Fruit fly (Drosophila melanogaster) whole organism, embryonic: Measurements from ENCODE around the gene Pfas.
A peak's percentile ranks its signal among the peaks of the same experiment; 100 is the strongest.

Experiments
- Ada2b ChIP-seq: fragments of 200-800 bp; sonication (Bioruptor generic); IDR thresholded peaks from 2 replicates; pipeline ENCODE4 v1.3.6; 2022; ENCODE audit warnings: missing biosample characterization, missing genetic modification characterization
- Bgb ChIP-seq: fragments of 200-800 bp; sonication (Bioruptor generic); IDR thresholded peaks from 2 replicates; pipeline ENCODE4 v1.3.6; 2022; ENCODE audit warnings: missing biosample characterization, missing genetic modification characterization; ENCODE audit not compliant: partially characterized antibody
- Bteb2 ChIP-seq: fragments of 200-800 bp; sonication (Bioruptor generic); optimal IDR thresholded peaks from 2 replicates; lab custom pipeline; 2016; ENCODE audit warnings: missing biosample characterization, missing genetic modification characterization
- CG10274 ChIP-seq: fragments of 200-800 bp; sonication (Bioruptor generic); optimal IDR thresholded peaks from 3 replicates; lab custom pipeline; 2017; ENCODE audit warnings: missing biosample characterization, mild to moderate bottlenecking, missing genetic modification characterization
- CG12219 ChIP-seq: fragments of 200-800 bp; sonication (Bioruptor generic); optimal IDR thresholded peaks from 3 replicates; lab custom pipeline; 2018; ENCODE audit warnings: missing biosample characterization, mild to moderate bottlenecking, missing genetic modification characterization
- CG13424 ChIP-seq: fragments of 200-800 bp; sonication (Bioruptor generic); optimal IDR thresholded peaks from 2 replicates; lab custom pipeline; 2019; ENCODE audit warnings: missing biosample characterization, mild to moderate bottlenecking, missing genetic modification characterization, moderate library complexity
- CG17186 ChIP-seq: fragments of 200-800 bp; sonication (Bioruptor generic); optimal IDR thresholded peaks from 3 replicates; lab custom pipeline; 2017; ENCODE audit warnings: missing biosample characterization, missing genetic modification reagents, missing genetic modification characterization
- CG17361 ChIP-seq: fragments of 200-800 bp; sonication (Bioruptor generic); IDR thresholded peaks from 3 replicates; pipeline ENCODE4 v1.3.6; 2022; ENCODE audit warnings: missing biosample characterization, missing genetic modification characterization
- CG17912 ChIP-seq: fragments of 200-800 bp; sonication (Bioruptor generic); optimal IDR thresholded peaks from 2 replicates; lab custom pipeline; 2018; ENCODE audit warnings: missing biosample characterization, mild to moderate bottlenecking, missing genetic modification characterization
- CG18619 ChIP-seq: fragments of 200-800 bp; sonication (Bioruptor generic); optimal IDR thresholded peaks from 3 replicates; lab custom pipeline; 2017; ENCODE audit warnings: missing biosample characterization, mild to moderate bottlenecking, missing genetic modification characterization
- CG2678 ChIP-seq: fragments of 200-800 bp; sonication (Bioruptor generic); optimal IDR thresholded peaks from 3 replicates; lab custom pipeline; 2019; ENCODE audit warnings: missing biosample characterization, mild to moderate bottlenecking, missing genetic modification characterization, moderate library complexity
- CG2712 ChIP-seq: fragments of 200-800 bp; optimal IDR thresholded peaks from 3 replicates; lab custom pipeline; 2019; ENCODE audit warnings: missing biosample characterization, mild to moderate bottlenecking, missing genetic modification characterization, moderate library complexity
- CG2889 ChIP-seq: fragments of 200-800 bp; sonication (Bioruptor generic); IDR thresholded peaks from 3 replicates; pipeline ENCODE4 v1.3.6; 2022; ENCODE audit warnings: missing biosample characterization, missing genetic modification characterization
- CG31441 ChIP-seq: fragments of 200-800 bp; sonication (Bioruptor generic); IDR thresholded peaks from 2 replicates; pipeline ENCODE4 v1.3.6; 2022; ENCODE audit warnings: missing biosample characterization, missing genetic modification characterization
- CG4424 ChIP-seq: fragments of 200-800 bp; sonication (Bioruptor generic); optimal IDR thresholded peaks from 3 replicates; lab custom pipeline; 2016; ENCODE audit warnings: missing biosample characterization, missing genetic modification characterization
- CG6683 ChIP-seq: fragments of 200-800 bp; sonication (Bioruptor generic); optimal IDR thresholded peaks from 2 replicates; lab custom pipeline; 2017; ENCODE audit warnings: missing biosample characterization, mild to moderate bottlenecking, missing genetic modification characterization, missing genetic modification reagents
- CG7786 ChIP-seq: fragments of 200-800 bp; sonication (Bioruptor generic); optimal IDR thresholded peaks from 2 replicates; lab custom pipeline; 2016; ENCODE audit warnings: missing biosample characterization, missing genetic modification characterization
- D19B ChIP-seq: fragments of 200-800 bp; sonication (Bioruptor generic); optimal IDR thresholded peaks from 2 replicates; lab custom pipeline; 2017; ENCODE audit warnings: missing biosample characterization, mild to moderate bottlenecking, missing genetic modification characterization
- Dip3 ChIP-seq: fragments of 200-800 bp; sonication (Bioruptor generic); optimal IDR thresholded peaks from 3 replicates; lab custom pipeline; 2016; ENCODE audit warnings: missing biosample characterization, missing genetic modification characterization
- E2f2 ChIP-seq: fragments of 200-800 bp; sonication (Bioruptor generic); IDR thresholded peaks from 2 replicates; pipeline ENCODE4 v1.3.6; 2022; ENCODE audit warnings: missing biosample characterization, missing genetic modification characterization
- Fer1 ChIP-seq: fragments of 200-800 bp; sonication (Bioruptor generic); optimal IDR thresholded peaks from 2 replicates; lab custom pipeline; 2017; ENCODE audit warnings: missing biosample characterization, mild to moderate bottlenecking, missing genetic modification characterization
- GATAe ChIP-seq: fragments of 200-800 bp; sonication (Bioruptor generic); conservative IDR thresholded peaks from 2 replicates; pipeline ENCODE4 v1.3.6; 2022; ENCODE audit warnings: missing biosample characterization, missing genetic modification characterization
- Gsc ChIP-seq: fragments of 200-800 bp; sonication (Bioruptor generic); IDR thresholded peaks from 2 replicates; pipeline ENCODE4 v1.3.6; 2022; ENCODE audit warnings: missing biosample characterization, missing genetic modification characterization
- Gug ChIP-seq: fragments of 200-800 bp; sonication (Bioruptor generic); IDR thresholded peaks from 4 replicates; pipeline ENCODE4 v1.3.6; 2022; ENCODE audit warnings: missing biosample characterization, missing genetic modification characterization
- H15 ChIP-seq: fragments of 200-800 bp; sonication (Bioruptor generic); IDR thresholded peaks from 3 replicates; pipeline ENCODE4 v1.3.6; 2022; ENCODE audit warnings: missing biosample characterization, missing genetic modification characterization
- HLH4C ChIP-seq: fragments of 200-800 bp; sonication (Bioruptor generic); IDR thresholded peaks from 3 replicates; pipeline ENCODE4 v1.3.6; 2022; ENCODE audit warnings: missing biosample characterization, missing genetic modification characterization; ENCODE audit not compliant: partially characterized antibody
- Hr51 ChIP-seq, 2 experiments: fragments of 200-800 bp; sonication (Bioruptor generic); optimal IDR thresholded peaks; 2 replicates in 1 of 2; 3 replicates in 1 of 2; lab custom pipeline; 2016 to 2018; ENCODE audit warnings: missing biosample characterization in 2 of 2, missing genetic modification characterization in 2 of 2, mild to moderate bottlenecking in 1 of 2, moderate library complexity in 1 of 2
- Jarid2 ChIP-seq: fragments of 200-800 bp; sonication (Bioruptor generic); optimal IDR thresholded peaks from 3 replicates; lab custom pipeline; 2017; ENCODE audit warnings: mild to moderate bottlenecking, missing biosample characterization, missing genetic modification reagents, missing genetic modification characterization
- Lhr ChIP-seq: fragments of 200-800 bp; sonication (Bioruptor generic); optimal IDR thresholded peaks from 3 replicates; lab custom pipeline; 2017; ENCODE audit warnings: mild to moderate bottlenecking, missing biosample characterization, missing genetic modification reagents, missing genetic modification characterization
- Mrtf ChIP-seq: fragments of 200-800 bp; sonication (Bioruptor generic); IDR thresholded peaks from 3 replicates; pipeline ENCODE4 v1.3.6; 2022; ENCODE audit warnings: missing biosample characterization, missing genetic modification characterization
- NC2β ChIP-seq: fragments of 200-800 bp; sonication (Bioruptor generic); optimal IDR thresholded peaks from 2 replicates; lab custom pipeline; 2016; ENCODE audit warnings: missing biosample characterization, missing genetic modification characterization
- NK7.1 ChIP-seq: fragments of 200-800 bp; sonication (Bioruptor generic); optimal IDR thresholded peaks from 3 replicates; lab custom pipeline; 2016; ENCODE audit warnings: missing biosample characterization, missing genetic modification characterization
- Nf-YA ChIP-seq: fragments of 200-800 bp; sonication (Bioruptor generic); IDR thresholded peaks from 2 replicates; pipeline ENCODE4 v1.3.6; 2022; ENCODE audit warnings: missing biosample characterization, missing genetic modification characterization
- Poxn ChIP-seq: fragments of 200-800 bp; sonication (Bioruptor generic); IDR thresholded peaks from 2 replicates; pipeline ENCODE4 v1.3.6; 2022; ENCODE audit warnings: missing biosample characterization, missing genetic modification characterization
- Sin3A ChIP-seq: fragments of >200 bp; optimal IDR thresholded peaks from 2 replicates; lab custom pipeline; 2018
- YL-1 ChIP-seq: fragments of 200-800 bp; sonication (Bioruptor generic); optimal IDR thresholded peaks from 3 replicates; lab custom pipeline; 2017; ENCODE audit warnings: missing biosample characterization, mild to moderate bottlenecking, missing genetic modification characterization
- abd-A ChIP-seq: fragments of 200-800 bp; sonication (Bioruptor generic); optimal IDR thresholded peaks from 3 replicates; lab custom pipeline; 2019; ENCODE audit warnings: missing biosample characterization, mild to moderate bottlenecking, missing genetic modification characterization, moderate library complexity
- cas ChIP-seq: fragments of 200-800 bp; sonication (Bioruptor generic); IDR thresholded peaks from 2 replicates; pipeline ENCODE4 v1.3.6; 2022; ENCODE audit warnings: missing biosample characterization, missing genetic modification characterization
- ems ChIP-seq: fragments of 200-800 bp; sonication (Bioruptor generic); optimal IDR thresholded peaks from 3 replicates; lab custom pipeline; 2016; ENCODE audit warnings: missing biosample characterization, missing genetic modification characterization
- fu2 ChIP-seq: fragments of 200-800 bp; sonication (Bioruptor generic); optimal IDR thresholded peaks from 2 replicates; lab custom pipeline; 2016; ENCODE audit warnings: missing biosample characterization, missing genetic modification characterization
- inv ChIP-seq: fragments of 200-800 bp; sonication (Bioruptor generic); IDR thresholded peaks from 2 replicates; pipeline ENCODE4 v1.3.6; 2022; ENCODE audit warnings: missing biosample characterization, missing genetic modification characterization; ENCODE audit not compliant: partially characterized antibody
- nau ChIP-seq: fragments of 200-800 bp; sonication (Bioruptor generic); optimal IDR thresholded peaks from 3 replicates; lab custom pipeline; 2017; ENCODE audit warnings: missing biosample characterization, mild to moderate bottlenecking, missing genetic modification characterization, missing genetic modification reagents
- onecut ChIP-seq: fragments of 200-800 bp; sonication (Bioruptor generic); IDR thresholded peaks from 2 replicates; pipeline ENCODE4 v1.3.6; 2022; ENCODE audit warnings: missing biosample characterization, missing genetic modification characterization
- otp ChIP-seq: fragments of 200-800 bp; sonication (Bioruptor generic); IDR thresholded peaks from 3 replicates; pipeline ENCODE4, ENCODE4 v1.3.6; 2022; ENCODE audit warnings: missing biosample characterization, missing genetic modification characterization
- pfk ChIP-seq: fragments of 200-800 bp; sonication (Bioruptor generic); optimal IDR thresholded peaks from 2 replicates; lab custom pipeline; 2018; ENCODE audit warnings: missing biosample characterization, mild to moderate bottlenecking, missing genetic modification characterization, moderate library complexity
- ro ChIP-seq: fragments of 200-800 bp; sonication (Bioruptor generic); IDR thresholded peaks from 2 replicates; pipeline ENCODE4 v1.3.6; 2022; ENCODE audit warnings: missing biosample characterization, missing genetic modification characterization
- run ChIP-seq: fragments of 200-800 bp; sonication (Bioruptor generic); optimal IDR thresholded peaks from 3 replicates; lab custom pipeline; 2018; ENCODE audit warnings: missing biosample characterization, mild to moderate bottlenecking, missing genetic modification characterization
- stwl ChIP-seq: fragments of 200-800 bp; sonication (Bioruptor generic); optimal IDR thresholded peaks from 3 replicates; lab custom pipeline; 2018; ENCODE audit warnings: missing biosample characterization, mild to moderate bottlenecking, missing genetic modification characterization, moderate library complexity
- wdn ChIP-seq: fragments of 200-800 bp; sonication (Bioruptor generic); IDR thresholded peaks from 2 replicates; pipeline ENCODE4 v1.3.6; 2022; ENCODE audit warnings: missing biosample characterization, missing genetic modification characterization

Pfas gene

DNA sequence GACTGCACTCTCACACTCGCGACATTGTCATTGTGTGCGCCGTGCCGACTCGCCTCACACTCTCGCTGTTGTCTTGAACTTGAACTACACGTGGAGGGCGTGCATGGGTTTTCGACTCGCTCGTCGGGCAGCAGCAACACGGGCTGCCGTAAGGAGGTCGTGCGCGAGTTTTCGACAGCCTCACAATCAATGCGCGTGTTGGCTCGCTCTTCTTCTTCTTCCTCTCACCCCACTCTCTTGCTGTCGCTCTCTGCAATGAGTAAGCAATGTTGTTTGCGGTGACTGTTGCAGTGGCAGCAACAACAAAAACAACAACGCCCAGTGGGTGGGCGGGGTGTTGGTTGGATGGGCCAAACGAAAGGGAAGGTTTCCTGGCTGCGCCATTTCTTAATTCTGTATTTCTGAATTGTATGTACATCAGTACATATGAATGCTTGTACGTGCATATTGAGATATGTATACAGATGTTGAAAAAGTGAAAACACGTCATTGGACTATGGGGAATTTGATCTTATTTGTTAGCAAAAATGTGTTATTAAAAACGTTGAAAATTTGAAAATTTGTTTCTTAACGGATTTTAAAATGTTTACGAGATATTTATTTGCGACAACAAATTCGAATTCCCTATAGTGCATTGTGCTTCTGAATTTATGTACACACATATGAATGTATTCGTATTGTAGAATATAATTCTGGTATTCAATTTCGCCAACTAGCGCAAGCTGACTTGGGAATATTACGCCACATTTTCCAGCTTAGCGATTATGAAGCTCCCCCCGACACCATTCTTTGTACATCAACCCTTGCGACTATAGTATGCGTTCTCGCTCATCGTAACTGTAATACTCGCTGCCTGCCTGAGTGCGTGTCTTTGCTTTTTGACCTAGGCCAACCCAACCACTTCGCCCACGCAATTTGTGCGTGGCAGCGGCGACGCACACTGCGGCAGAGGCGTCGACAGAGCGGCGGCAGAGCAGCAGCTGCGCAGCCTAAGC is 42.8 kb upstream of the Pfas start (continued):
- TF ChIP-seq Gug (GFP tag; lab: Robert Waterston, UW) (no peak), CG17361 (no peak), ro (GFP tag; lab: Robert Waterston, UW) (no peak), CG17912 (GFP tag; lab: Kevin White, UChicago) (peak; percentile 43), cas (GFP tag; lab: Robert Waterston, UW) (no peak), YL-1 (no peak), inv (no peak), ems (GFP tag; lab: Kevin White, UChicago) (no peak), H15 (GFP tag; lab: Robert Waterston, UW) (no peak), fu2 (GFP tag; lab: Kevin White, UChicago) (no peak), CG31441 (GFP tag; lab: Robert Waterston, UW) (0 out of 2 replicates have a peak, but pooled peaks have one; percentile 13), CG7786 (GFP tag; lab: Kevin White, UChicago) (no peak), Jarid2 (GFP tag; lab: Kevin White, UChicago) (no peak), otp (GFP tag; lab: Robert Waterston, UW) (no peak; the same call in 2 of the 3 replicates), Dip3 (GFP tag; lab: Kevin White, UChicago) (no peak), Ada2b (GFP tag; lab: Robert Waterston, UW) (0 out of 2 replicates have a peak, but pooled peaks have one; percentile 26), HLH4C (GFP tag; lab: Robert Waterston, UW) (peak; percentile 44; the same call in 1 of the 3 replicates), wdn (GFP tag; lab: Robert Waterston, UW) (no peak; the same call in 1 of the 2 replicates), Sin3A (lab: Kevin White, UChicago) (no peak), nau (GFP tag; lab: Kevin White, UChicago) (no peak), Nf-YA (GFP tag; lab: Robert Waterston, UW) (no peak), CG18619 (GFP tag; lab: Kevin White, UChicago) (peak; percentile 62), CG12219 (GFP tag; lab: Kevin White, UChicago) (no peak), Lhr (GFP tag; lab: Kevin White, UChicago) (no peak), CG13424 (tag; lab: Kevin White, UChicago) (no peak), onecut (GFP tag; lab: Robert Waterston, UW) (peak; percentile 90), stwl (tag; lab: Kevin White, UChicago) (peak; percentile 92), CG17186 (GFP tag; lab: Kevin White, UChicago) (no peak), Fer1 (peak; percentile 30), CG2889 (GFP tag; lab: Robert Waterston, UW) (no peak), Poxn (GFP tag; lab: Robert Waterston, UW) (no peak), Bteb2 (GFP tag; lab: Kevin White, UChicago) (peak; percentile 19), E2f2 (no peak), CG10274 (no peak), Hr51 (GFP tag; optimal IDR thresholded peaks at IDR 0.05; lab: Kevin White, UChicago) (peak in 1 of 2 experiments; percentile 13), CG4424 (GFP tag; lab: Kevin White, UChicago) (no peak), CG2712 (tag; lab: Kevin White, UChicago) (peak; percentile 7), GATAe (peak; percentile 66; the same call in 1 of the 2 replicates), Bgb (GFP tag; lab: Robert Waterston, UW) (peak; percentile 75), CG2678 (tag; lab: Kevin White, UChicago) (peak; percentile 30), NC2β (GFP tag; lab: Kevin White, UChicago) (peak; percentile 4), NK7.1 (GFP tag; lab: Kevin White, UChicago) (no peak), pfk (GFP tag; lab: Kevin White, UChicago) (peak; percentile 38), run (tag; lab: Kevin White, UChicago) (peak; percentile 71), CG6683 (GFP tag; lab: Kevin White, UChicago) (no peak), D19B (GFP tag; lab: Kevin White, UChicago) (no peak), Gsc (GFP tag; lab: Robert Waterston, UW) (no peak), Mrtf (GFP tag; lab: Robert Waterston, UW) (no peak), abd-A (tag; lab: Kevin White, UChicago) (peak; percentile 95)
